Worm (Caenorhabditis elegans): ENCODE results near the gene F53E10.1.

The F53E10.1 gene

DNA sequence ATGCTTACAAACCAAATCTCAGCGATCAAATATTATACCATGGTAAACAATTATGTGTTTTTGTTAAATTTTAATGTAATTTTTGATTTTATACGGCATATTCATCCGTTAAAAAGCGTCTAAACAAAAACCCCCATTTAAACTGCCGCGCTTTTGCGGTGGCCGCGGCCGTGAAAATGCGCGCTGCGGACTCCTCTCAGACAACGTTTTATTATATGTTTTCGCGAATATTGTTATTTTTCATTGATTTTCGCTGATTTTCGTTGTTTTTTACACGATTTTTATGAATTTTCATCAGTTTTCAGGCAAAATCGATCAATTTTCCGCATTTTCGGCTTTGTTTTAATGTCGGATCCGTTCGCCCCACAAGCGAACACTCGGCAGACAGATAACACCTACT is 23.4 kb downstream of the F53E10.1 start, which contains the start of gene W02H5.19 (continued):
- TF ChIP-seq dpl-1 (GFP tag; optimal IDR thresholded peaks at IDR 0.05) (peak; percentile 85), athp-1 (tag; optimal IDR thresholded peaks at IDR 0.05) (peak; percentile 67), tbx-9 (tag; optimal IDR thresholded peaks at IDR 0.05; ENCODE audit: borderline replicate concordance) (no peak), rec-8 (tag; optimal IDR thresholded peaks at IDR 0.05) (peak; percentile 21 to 36), mes-4 (tag; optimal IDR thresholded peaks at IDR 0.05) (no peak), ZK185.1 (tag; optimal IDR thresholded peaks at IDR 0.05; ENCODE audit: poor library complexity, severe bottlenecking) (no peak), mel-28 (tag; optimal IDR thresholded peaks at IDR 0.05; ENCODE audit: borderline replicate concordance) (no peak), ztf-26 (tag; optimal IDR thresholded peaks at IDR 0.05) (no peak), madf-10 (tag; optimal IDR thresholded peaks at IDR 0.05) (peak; percentile 42), lin-40 (tag; optimal IDR thresholded peaks at IDR 0.05) (no peak), F22D6.2 (tag; optimal IDR thresholded peaks at IDR 0.05) (peak; percentile 41), C06A6.2 (GFP tag; conservative IDR thresholded peaks at IDR 0.05) (no peak), pbrm-1 (GFP tag; IDR thresholded peaks at IDR 0.05) (peak; percentile 48; the same call in 1 of the 2 replicates), nfyb-1 (GFP tag; IDR thresholded peaks at IDR 0.05) (0 out of 2 replicates have a peak, but pooled peaks have one; percentile 47), lir-1 (GFP tag; conservative IDR thresholded peaks at IDR 0.05) (peak; percentile 69; the same call in 1 of the 2 replicates), tbp1 (GFP tag; optimal IDR thresholded peaks at IDR 0.05) (peak; percentile 38), F37B4.10 (GFP tag; IDR thresholded peaks at IDR 0.05) (no peak), hlh-26 (GFP tag; conservative IDR thresholded peaks at IDR 0.05) (no peak), cebp-2 (GFP tag; IDR thresholded peaks at IDR 0.05) (0 out of 2 replicates have a peak, but pooled peaks have one; percentile 19), akir-1 (GFP tag; optimal IDR thresholded peaks at IDR 0.05) (no peak), Y67H2A.10 (GFP tag; conservative IDR thresholded peaks at IDR 0.05) (no peak), B0019.2 (GFP tag; conservative IDR thresholded peaks at IDR 0.05) (no peak; the same call in 1 of the 2 replicates), rcor-1 (GFP tag; IDR thresholded peaks at IDR 0.05) (0 out of 2 replicates have a peak, but pooled peaks have one; percentile 23), ceh-27 (GFP tag; optimal IDR thresholded peaks at IDR 0.05) (peak; percentile 85), egrh-3 (GFP tag; IDR thresholded peaks at IDR 0.05) (0 out of 2 replicates have a peak, but pooled peaks have one; percentile 10), egl-18 (GFP tag; IDR thresholded peaks at IDR 0.05) (no peak), sptf-2 (GFP tag; optimal IDR thresholded peaks at IDR 0.05) (no peak), him-1 (tag; optimal IDR thresholded peaks at IDR 0.05) (peak; percentile 42)

DNA sequence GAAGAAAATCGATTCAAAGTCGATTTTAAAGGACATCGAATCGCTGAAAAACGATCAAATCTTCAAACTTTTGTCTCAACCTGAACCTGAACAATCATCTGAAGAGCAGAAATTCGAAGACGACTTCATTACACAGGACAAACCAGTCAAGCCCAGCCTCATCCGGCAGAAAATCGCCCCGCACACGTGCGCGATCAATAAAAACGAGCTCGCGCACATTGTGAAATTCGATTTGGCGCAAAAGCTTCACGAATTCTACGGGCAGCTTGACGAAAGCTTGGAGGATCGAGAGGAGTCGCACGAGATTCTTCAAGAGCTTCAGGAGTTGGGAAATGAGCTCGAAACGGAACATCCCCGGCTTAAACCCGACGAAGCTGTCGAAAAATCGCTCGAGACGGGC is 23.9 kb downstream of the F53E10.1 start, which contains the start of gene W02H5.2:
TSS of gene W02H5.2 (plus strand) at position 301 of the 400 bp plus-strand sequence.
- TF ChIP-seq die-1 (tag; optimal IDR thresholded peaks at IDR 0.05) (no peak), cebp-1 (GFP tag; IDR thresholded peaks at IDR 0.05) (no peak), cebp-1 (tag; optimal IDR thresholded peaks at IDR 0.05) (no peak), chd-7 (tag; optimal IDR thresholded peaks at IDR 0.05) (no peak), rec-8 (tag; optimal IDR thresholded peaks at IDR 0.05) (no peak), pbrm-1 (GFP tag; IDR thresholded peaks at IDR 0.05) (no peak), atf-7 (tag; optimal IDR thresholded peaks at IDR 0.05) (no peak), tbp1 (GFP tag; optimal IDR thresholded peaks at IDR 0.05) (no peak), F55B11.4 (tag; optimal IDR thresholded peaks at IDR 0.05; ENCODE audit: borderline replicate concordance, insufficient read depth) (no peak), F33H1.4 (GFP tag; IDR thresholded peaks at IDR 0.05) (no peak), ceh-91 (GFP tag; IDR thresholded peaks at IDR 0.05) (no peak)

ce11 chrV:2639506-2639905 is 24.4 kb downstream of the F53E10.1 start:
- TF ChIP-seq C17E4.6 (GFP tag; IDR thresholded peaks at IDR 0.05) (no peak), zfh-2 (GFP tag; conservative IDR thresholded peaks at IDR 0.05) (peak; percentile 59; the same call in 1 of the 2 replicates), egrh-3 (GFP tag; IDR thresholded peaks at IDR 0.05) (0 out of 2 replicates have a peak, but pooled peaks have one; percentile 24)
